Worm (Caenorhabditis elegans) whole organism, L4 larva: ENCODE measurements around the gene Y94H6A.3.

Experiments used
- F10B5.3 ChIP-seq: sonication (generic microtip); optimal IDR thresholded peaks from 2 replicates; lab custom pipeline; 2016; ENCODE audit warnings: mild to moderate bottlenecking, missing genetic modification characterization, missing compliant biosample characterization
- F26F4.8 ChIP-seq: fragments of 200-800 bp; sonication (Bioruptor generic); conservative IDR thresholded peaks from 2 replicates; pipeline ENCODE4 v1.3.6; 2022; ENCODE audit warnings: missing genetic modification characterization, missing compliant biosample characterization
- F44E2.7 ChIP-seq: fragments of 200-800 bp; sonication (Bioruptor generic); IDR thresholded peaks from 2 replicates; pipeline ENCODE4 v2.1.2; 2022; ENCODE audit warnings: missing genetic modification characterization, missing compliant biosample characterization
- T20F7.1 ChIP-seq: fragments of 200-800 bp; sonication (Bioruptor generic); optimal IDR thresholded peaks from 2 replicates; lab custom pipeline; 2018; ENCODE audit warnings: mild to moderate bottlenecking, missing genetic modification characterization, missing compliant biosample characterization
- Y105C5A.15 ChIP-seq: fragments of 200-800 bp; sonication (Bioruptor generic); IDR thresholded peaks from 2 replicates; pipeline ENCODE4 v1.3.6; 2022; ENCODE audit warnings: missing genetic modification characterization, missing compliant biosample characterization
- Y5F2A.4 ChIP-seq: fragments of 200-800 bp; sonication (Bioruptor generic); optimal IDR thresholded peaks from 2 replicates; lab custom pipeline; 2018; ENCODE audit warnings: mild to moderate bottlenecking, missing genetic modification characterization, missing compliant biosample characterization
- ZK337.2 ChIP-seq: fragments of 200-800 bp; sonication (Bioruptor generic); IDR thresholded peaks from 2 replicates; pipeline ENCODE4 v1.3.6; 2022; ENCODE audit warnings: missing genetic modification reagents, missing genetic modification characterization, missing compliant biosample characterization
- ZK546.5 ChIP-seq, 2 experiments: sonication (generic microtip); optimal IDR thresholded peaks; 2 replicates each; lab custom pipeline; 2017; ENCODE audit warnings: missing biosample characterization in 2 of 2, missing genetic modification characterization in 2 of 2
- aha-1 ChIP-seq: fragments of 150-350 bp; peaks from one replicate; lab custom pipeline; 2014; ENCODE audit warnings: missing biosample characterization, missing genetic modification characterization
- aly-2 ChIP-seq: sonication (generic microtip); optimal IDR thresholded peaks from 2 replicates; lab custom pipeline; 2018; ENCODE audit warnings: missing biosample characterization, missing genetic modification characterization
- attf-4 ChIP-seq: sonication (generic microtip); optimal IDR thresholded peaks from 3 replicates; lab custom pipeline; 2017; ENCODE audit warnings: missing biosample characterization, missing genetic modification characterization
- ceh-20 ChIP-seq: fragments of 200-800 bp; sonication (Bioruptor generic); IDR thresholded peaks from 2 replicates; pipeline ENCODE4 v1.3.6; 2022; ENCODE audit warnings: missing genetic modification reagents, missing genetic modification characterization, missing compliant biosample characterization
- ceh-28 ChIP-seq: fragments of 150-350 bp; optimal IDR thresholded peaks from 2 replicates; lab custom pipeline; 2014; ENCODE audit warnings: missing biosample characterization, missing genetic modification reagents, missing genetic modification characterization
- ceh-44 ChIP-seq: fragments of 200-800 bp; sonication (Bioruptor generic); IDR thresholded peaks from 2 replicates; pipeline ENCODE4 v1.3.6; 2022; ENCODE audit warnings: missing genetic modification reagents, missing genetic modification characterization, missing compliant biosample characterization
- ctbp-1 ChIP-seq: fragments of 200-800 bp; sonication (Bioruptor generic); IDR thresholded peaks from 2 replicates; pipeline ENCODE4 v1.3.6; 2022; ENCODE audit warnings: missing genetic modification reagents, missing genetic modification characterization, missing compliant biosample characterization
- daf-8 ChIP-seq: fragments of 200-800 bp; sonication (Bioruptor generic); IDR thresholded peaks from 2 replicates; pipeline ENCODE4 v1.3.6; 2022; ENCODE audit warnings: missing genetic modification characterization, missing compliant biosample characterization
- dmd-6 ChIP-seq: fragments of 200-800 bp; sonication (Bioruptor generic); IDR thresholded peaks from 2 replicates; pipeline ENCODE4 v1.3.6; 2022; ENCODE audit warnings: missing genetic modification reagents, missing genetic modification characterization, missing compliant biosample characterization
- dmd-8 ChIP-seq: fragments of 200-800 bp; sonication (Bioruptor generic); IDR thresholded peaks from 2 replicates; pipeline ENCODE4 v1.3.6; 2022; ENCODE audit warnings: missing genetic modification characterization, missing compliant biosample characterization
- dmd-9 ChIP-seq: fragments of 200-800 bp; sonication (Bioruptor generic); IDR thresholded peaks from 2 replicates; pipeline ENCODE4 v1.3.6; 2022; ENCODE audit warnings: missing genetic modification reagents, missing genetic modification characterization, missing compliant biosample characterization
- dpl-1 ChIP-seq: fragments of 150-350 bp; optimal IDR thresholded peaks from 2 replicates; lab custom pipeline; 2014; ENCODE audit warnings: missing biosample characterization, missing genetic modification reagents, missing genetic modification characterization
- egl-27 ChIP-seq: sonication (generic microtip); optimal IDR thresholded peaks from 3 replicates; lab custom pipeline; 2017; ENCODE audit warnings: missing biosample characterization, missing genetic modification reagents, missing genetic modification characterization
- fkh-10 ChIP-seq: fragments of 150-350 bp; optimal IDR thresholded peaks from 2 replicates; lab custom pipeline; 2014; ENCODE audit warnings: missing biosample characterization, missing genetic modification reagents, missing genetic modification characterization
- fos-1 ChIP-seq: fragments of 150-350 bp; optimal IDR thresholded peaks from 2 replicates; lab custom pipeline; 2014; ENCODE audit warnings: missing biosample characterization, missing genetic modification characterization
- gei-8 ChIP-seq: fragments of 200-800 bp; sonication (Bioruptor generic); optimal IDR thresholded peaks from 2 replicates; lab custom pipeline; 2018; ENCODE audit warnings: mild to moderate bottlenecking, missing genetic modification characterization, missing compliant biosample characterization
- hlh-30 ChIP-seq: sonication (generic microtip); optimal IDR thresholded peaks from 2 replicates; lab custom pipeline; 2017; ENCODE audit warnings: antibody characterized with exemption, mild to moderate bottlenecking, missing genetic modification characterization, missing compliant biosample characterization; ENCODE audit not compliant: insufficient read depth
- lin-13 ChIP-seq: fragments of 150-350 bp; optimal IDR thresholded peaks from 2 replicates; lab custom pipeline; 2014; ENCODE audit warnings: missing biosample characterization, missing genetic modification reagents, missing genetic modification characterization
- lin-15B ChIP-seq: fragments of 150-350 bp; sonication (generic microtip); optimal IDR thresholded peaks from 3 replicates; lab custom pipeline; 2014; ENCODE audit warnings: missing biosample characterization, missing genetic modification characterization
- lir-3 ChIP-seq: sonication (generic microtip); optimal IDR thresholded peaks from 2 replicates; lab custom pipeline; 2016; ENCODE audit warnings: mild to moderate bottlenecking, missing genetic modification characterization, missing compliant biosample characterization
- lsy-2 ChIP-seq, 2 experiments: fragments of 150-350 bp in 1 of 2; sonication (generic microtip) in 1 of 2; optimal IDR thresholded peaks; 2 replicates each; lab custom pipeline; 2014 to 2017; ENCODE audit warnings: missing biosample characterization in 2 of 2, missing genetic modification characterization in 2 of 2
- madf-9 ChIP-seq: fragments of 200-800 bp; sonication (Bioruptor generic); conservative IDR thresholded peaks from 2 replicates; pipeline ENCODE4 v1.3.6; 2022; ENCODE audit warnings: missing genetic modification reagents, missing genetic modification characterization, missing compliant biosample characterization
- mdl-1 ChIP-seq, 2 experiments: fragments of 150-350 bp in 1 of 2; sonication (generic microtip) in 1 of 2; optimal IDR thresholded peaks; 2 replicates each; lab custom pipeline; 2014 to 2017; ENCODE audit warnings: missing biosample characterization in 2 of 2, missing genetic modification characterization in 2 of 2
- mdt-29 ChIP-seq: fragments of 200-800 bp; sonication (Bioruptor generic); IDR thresholded peaks from 2 replicates; pipeline ENCODE4 v1.3.6; 2022; ENCODE audit warnings: missing genetic modification reagents, missing genetic modification characterization, missing compliant biosample characterization
- mxl-2 ChIP-seq: fragments of 200-800 bp; sonication (Bioruptor generic); conservative IDR thresholded peaks from 2 replicates; pipeline ENCODE4 v1.3.6; 2022; ENCODE audit warnings: missing genetic modification reagents, missing genetic modification characterization, missing compliant biosample characterization
- nhr-102 ChIP-seq: sonication (generic microtip); optimal IDR thresholded peaks from 2 replicates; lab custom pipeline; 2016; ENCODE audit warnings: mild to moderate bottlenecking, missing genetic modification characterization, moderate library complexity, missing compliant biosample characterization
- nhr-111 ChIP-seq: fragments of 200-800 bp; sonication (Bioruptor generic); optimal IDR thresholded peaks from 2 replicates; lab custom pipeline; 2018; ENCODE audit warnings: mild to moderate bottlenecking, missing genetic modification characterization, missing compliant biosample characterization
- nhr-25 ChIP-seq: sonication (generic microtip); optimal IDR thresholded peaks from 2 replicates; lab custom pipeline; 2017; ENCODE audit warnings: missing genetic modification characterization, mild to moderate bottlenecking, missing compliant biosample characterization, antibody characterized with exemption, moderate library complexity, borderline replicate concordance; ENCODE audit not compliant: insufficient read depth
- nhr-41 ChIP-seq: fragments of 200-800 bp; sonication (Bioruptor generic); IDR thresholded peaks from 2 replicates; pipeline ENCODE4 v1.3.6; 2022; ENCODE audit warnings: missing genetic modification reagents, missing genetic modification characterization, missing compliant biosample characterization
- php-3 ChIP-seq: fragments of 200-800 bp; sonication (Bioruptor generic); IDR thresholded peaks from 2 replicates; pipeline ENCODE4 v1.3.6; 2022; ENCODE audit warnings: missing genetic modification reagents, missing genetic modification characterization, missing compliant biosample characterization
- rbr-2 ChIP-seq: sonication (generic microtip); optimal IDR thresholded peaks from 2 replicates; lab custom pipeline; 2016; ENCODE audit warnings: missing genotype, missing genetic modification characterization, missing compliant biosample characterization
- saeg-2 ChIP-seq: fragments of 200-800 bp; sonication (Bioruptor generic); IDR thresholded peaks from 2 replicates; pipeline ENCODE4 v1.3.6; 2022; ENCODE audit warnings: missing genetic modification reagents, missing genetic modification characterization, missing compliant biosample characterization
- snpc-1.2 ChIP-seq: fragments of 200-800 bp; sonication (Bioruptor generic); IDR thresholded peaks from 2 replicates; pipeline ENCODE4 v1.3.6; 2022; ENCODE audit warnings: missing genetic modification reagents, missing genetic modification characterization, missing compliant biosample characterization
- snpc-4 ChIP-seq: fragments of 150-350 bp; optimal IDR thresholded peaks from 2 replicates; lab custom pipeline; 2014; ENCODE audit warnings: missing biosample characterization, missing genetic modification characterization
- spr-1 ChIP-seq: sonication (generic microtip); optimal IDR thresholded peaks from 2 replicates; lab custom pipeline; 2016; ENCODE audit warnings: mild to moderate bottlenecking, missing genetic modification characterization, missing compliant biosample characterization
- tag-97 ChIP-seq: fragments of 200-800 bp; sonication (Bioruptor generic); IDR thresholded peaks from 2 replicates; pipeline ENCODE4 v1.3.6; 2022; ENCODE audit warnings: missing genetic modification characterization, missing compliant biosample characterization
- tra-1 ChIP-seq: fragments of 200-800 bp; sonication (Bioruptor generic); IDR thresholded peaks from 2 replicates; pipeline ENCODE4 v1.3.6; 2022; ENCODE audit warnings: missing genetic modification reagents, missing genetic modification characterization, missing compliant biosample characterization
- unc-39 ChIP-seq: sonication (generic microtip); optimal IDR thresholded peaks from 2 replicates; lab custom pipeline; 2017; ENCODE audit warnings: missing biosample characterization, missing genetic modification characterization
- vab-7 ChIP-seq: fragments of 200-800 bp; sonication (Bioruptor generic); IDR thresholded peaks from 2 replicates; pipeline ENCODE4 v1.3.6; 2022; ENCODE audit warnings: missing genetic modification reagents, missing genetic modification characterization, missing compliant biosample characterization
- zfp-2 ChIP-seq: sonication (generic microtip); optimal IDR thresholded peaks from 2 replicates; lab custom pipeline; 2016; ENCODE audit warnings: mild to moderate bottlenecking, missing genetic modification characterization, missing compliant biosample characterization
- zfp-3 ChIP-seq: fragments of 200-800 bp; sonication (Bioruptor generic); conservative IDR thresholded peaks from 2 replicates; pipeline ENCODE4 v1.3.6; 2022; ENCODE audit warnings: missing genetic modification reagents, missing genetic modification characterization, missing compliant biosample characterization
- zip-2 ChIP-seq: fragments of 150-350 bp; optimal IDR thresholded peaks from 2 replicates; lab custom pipeline; 2014; ENCODE audit warnings: missing biosample characterization, missing genetic modification characterization
- ztf-7 ChIP-seq: fragments of 150-350 bp; optimal IDR thresholded peaks from 2 replicates; lab custom pipeline; 2014; ENCODE audit warnings: missing biosample characterization, missing genetic modification characterization

Y94H6A.3 gene

ce11 chrIV:2665388-2665978 is 10.8 kb upstream of the Y94H6A.3 start (continued):
- TF ChIP-seq lsy-2 (tag; optimal IDR thresholded peaks at IDR 0.05; lab: Kevin White, UChicago) (no peak), dmd-8 (GFP tag; lab: Robert Waterston, UW) (peak; percentile 92), zip-2 (tag; lab: Kevin White, UChicago) (no peak), nhr-41 (GFP tag; lab: Robert Waterston, UW) (no peak), nhr-111 (peak; percentile 31), dmd-6 (GFP tag; lab: Robert Waterston, UW) (0 out of 2 replicates have a peak, but pooled peaks have one; percentile 8), nhr-25 (tag; lab: Kevin White, UChicago) (no peak), ZK337.2 (GFP tag; lab: Robert Waterston, UW) (no peak), ztf-7 (no peak), snpc-1.2 (GFP tag; lab: Robert Waterston, UW) (no peak), daf-8 (GFP tag; lab: Robert Waterston, UW) (no peak), lir-3 (tag; lab: Kevin White, UChicago) (peak; percentile 13), ceh-28 (tag; lab: Kevin White, UChicago) (no peak), zfp-2 (tag; lab: Kevin White, UChicago) (no peak), tag-97 (GFP tag; lab: Robert Waterston, UW) (no peak), dmd-9 (GFP tag; lab: Robert Waterston, UW) (no peak), vab-7 (GFP tag; lab: Robert Waterston, UW) (peak; percentile 69), gei-8 (GFP tag; lab: Kevin White, UChicago) (peak; percentile 52), T20F7.1 (GFP tag; lab: Kevin White, UChicago) (no peak), zfp-3 (GFP tag; lab: Robert Waterston, UW) (no peak; the same call in 1 of the 2 replicates), ceh-20 (GFP tag; lab: Robert Waterston, UW) (0 out of 2 replicates have a peak, but pooled peaks have one; percentile 15), F44E2.7 (0 out of 2 replicates have a peak, but pooled peaks have one; percentile 77), mdt-29 (GFP tag; lab: Robert Waterston, UW) (no peak), mxl-2 (GFP tag; lab: Robert Waterston, UW) (no peak), fos-1 (tag; lab: Kevin White, UChicago) (no peak), unc-39 (tag; lab: Kevin White, UChicago) (no peak), tra-1 (GFP tag; lab: Robert Waterston, UW) (peak; percentile 58; the same call in 1 of the 2 replicates), ZK546.5 (tag; optimal IDR thresholded peaks at IDR 0.05; lab: Kevin White, UChicago) (no peak), aha-1 (tag; lab: Kevin White, UChicago) (no peak), attf-4 (tag; lab: Kevin White, UChicago) (no peak), php-3 (GFP tag; lab: Robert Waterston, UW) (peak; percentile 62), mdl-1 (tag; optimal IDR thresholded peaks at IDR 0.05; lab: Kevin White, UChicago) (no peak), aly-2 (tag; lab: Kevin White, UChicago) (no peak), dpl-1 (GFP tag; lab: Kevin White, UChicago) (no peak), Y105C5A.15 (GFP tag; lab: Robert Waterston, UW) (0 out of 2 replicates have a peak, but pooled peaks have one; percentile 22), F26F4.8 (GFP tag; lab: Robert Waterston, UW) (peak; percentile 74; the same call in 1 of the 2 replicates), spr-1 (tag; lab: Kevin White, UChicago) (no peak), hlh-30 (tag; lab: Kevin White, UChicago) (peak; percentile 4), Y5F2A.4 (GFP tag; lab: Kevin White, UChicago) (peak; percentile 15), F10B5.3 (no peak), egl-27 (tag; lab: Kevin White, UChicago) (no peak), lin-15B (tag; lab: Kevin White, UChicago) (no peak), snpc-4 (tag; lab: Kevin White, UChicago) (no peak), fkh-10 (GFP tag; lab: Kevin White, UChicago) (no peak), rbr-2 (no peak), ctbp-1 (GFP tag; lab: Robert Waterston, UW) (no peak), lin-13 (GFP tag; lab: Kevin White, UChicago) (no peak), saeg-2 (GFP tag; lab: Robert Waterston, UW) (no peak), madf-9 (GFP tag; lab: Robert Waterston, UW) (no peak), nhr-102 (tag; lab: Kevin White, UChicago) (no peak), ceh-44 (no peak)
